Worm (Caenorhabditis elegans) whole organism, L4/young adult: ENCODE results near the gene elt-1.

ENCODE experiments used
- W03F9.2 ChIP-seq: fragments of 150-350 bp; optimal IDR thresholded peaks from 2 replicates; lab custom pipeline; 2014; ENCODE audit warnings: missing biosample characterization, missing genetic modification characterization
- dao-5 ChIP-seq: sonication (generic microtip); optimal IDR thresholded peaks from 2 replicates; lab custom pipeline; 2016; ENCODE audit warnings: missing genotype, missing genetic modification characterization, moderate library complexity, missing compliant biosample characterization
- him-1 ChIP-seq: sonication (generic microtip); optimal IDR thresholded peaks from 2 replicates; lab custom pipeline; 2016; ENCODE audit warnings: missing genotype, missing genetic modification reagents, missing genetic modification characterization, missing compliant biosample characterization

DNA sequence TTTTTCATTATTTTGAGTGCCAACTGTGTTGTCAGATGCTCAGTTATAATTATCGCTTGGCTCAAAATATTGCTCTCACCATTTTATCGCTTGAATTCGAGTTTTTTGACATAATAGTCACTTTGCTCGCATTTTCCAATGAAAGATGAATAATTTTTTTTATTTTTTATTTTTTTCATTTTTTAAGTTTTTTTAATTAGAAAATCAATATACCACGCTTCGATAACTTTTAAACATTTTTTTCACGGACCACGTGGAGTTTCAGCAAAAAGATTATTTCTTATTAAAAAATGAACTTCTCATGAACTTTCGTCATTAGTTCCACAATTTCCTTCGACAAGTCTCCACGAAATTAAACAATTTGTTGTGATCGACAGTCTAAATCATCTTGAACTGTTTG is at the start of gene elt-1:
- no peak for TF ChIP-seq him-1 (tag; lab: Kevin White, UChicago)
- no peak for TF ChIP-seq W03F9.2 (tag; lab: Kevin White, UChicago)
- TF ChIP-seq dao-5, result no peak
